Fruit fly (Drosophila melanogaster) whole organism, embryonic: ENCODE results near the gene CG12096.

ENCODE experiments used
- B-H2 ChIP-seq: fragments of 200-800 bp; sonication (Bioruptor generic); optimal IDR thresholded peaks from 2 replicates; lab custom pipeline; 2018; ENCODE audit warnings: missing biosample characterization, mild to moderate bottlenecking, missing genetic modification characterization
- CG10274 ChIP-seq: fragments of 200-800 bp; sonication (Bioruptor generic); optimal IDR thresholded peaks from 3 replicates; lab custom pipeline; 2017; ENCODE audit warnings: missing biosample characterization, mild to moderate bottlenecking, missing genetic modification characterization
- CG10979 ChIP-seq: fragments of 200-800 bp; sonication (Bioruptor generic); optimal IDR thresholded peaks from 2 replicates; lab custom pipeline; 2018; ENCODE audit warnings: missing biosample characterization, mild to moderate bottlenecking, missing genetic modification characterization, moderate library complexity
- CG11398 ChIP-seq: fragments of 200-800 bp; sonication (Bioruptor generic); optimal IDR thresholded peaks from 2 replicates; lab custom pipeline; 2016; ENCODE audit warnings: missing biosample characterization, missing genetic modification characterization
- CG12219 ChIP-seq: fragments of 200-800 bp; sonication (Bioruptor generic); optimal IDR thresholded peaks from 3 replicates; lab custom pipeline; 2018; ENCODE audit warnings: missing biosample characterization, mild to moderate bottlenecking, missing genetic modification characterization
- CG14667 ChIP-seq: fragments of 200-800 bp; sonication (Bioruptor generic); IDR thresholded peaks from 2 replicates; pipeline ENCODE4 v1.3.6; 2022; ENCODE audit warnings: missing biosample characterization, missing genetic modification characterization
- CG14965 ChIP-seq: fragments of 200-800 bp; sonication (Bioruptor generic); optimal IDR thresholded peaks from 2 replicates; lab custom pipeline; 2016; ENCODE audit warnings: missing biosample characterization, missing genetic modification characterization, borderline replicate concordance
- CG15073 ChIP-seq: fragments of 200-800 bp; sonication (Bioruptor generic); optimal IDR thresholded peaks from 2 replicates; lab custom pipeline; 2016; ENCODE audit warnings: missing biosample characterization, missing genetic modification characterization
- CG15696 ChIP-seq: fragments of 200-800 bp; sonication (Bioruptor generic); optimal IDR thresholded peaks from 2 replicates; lab custom pipeline; 2019; ENCODE audit warnings: missing biosample characterization, mild to moderate bottlenecking, missing genetic modification characterization, moderate library complexity
- CG18262 ChIP-seq: fragments of 200-800 bp; optimal IDR thresholded peaks from 3 replicates; lab custom pipeline; 2019; ENCODE audit warnings: missing biosample characterization, mild to moderate bottlenecking, missing genetic modification characterization, moderate library complexity
- CG2120 ChIP-seq: fragments of 200-800 bp; sonication (Bioruptor generic); optimal IDR thresholded peaks from 3 replicates; lab custom pipeline; 2016; ENCODE audit warnings: missing biosample characterization, missing genetic modification characterization
- CG34376 ChIP-seq: fragments of 200-800 bp; sonication (Bioruptor generic); optimal IDR thresholded peaks from 2 replicates; lab custom pipeline; 2018; ENCODE audit warnings: missing biosample characterization, mild to moderate bottlenecking, missing genetic modification characterization
- CG43689 ChIP-seq: fragments of 200-800 bp; sonication (Bioruptor generic); IDR thresholded peaks from 2 replicates; pipeline ENCODE4 v1.3.6; 2022; ENCODE audit warnings: missing biosample characterization, missing genetic modification characterization
- CG6272 ChIP-seq: fragments of 200-800 bp; sonication (Bioruptor generic); IDR thresholded peaks from 2 replicates; pipeline ENCODE4 v1.3.6; 2022; ENCODE audit warnings: missing biosample characterization, missing genetic modification characterization
- CG6813 ChIP-seq: fragments of 200-800 bp; sonication (Bioruptor generic); optimal IDR thresholded peaks from 2 replicates; lab custom pipeline; 2017; ENCODE audit warnings: missing biosample characterization, missing genetic modification characterization, mild to moderate bottlenecking, moderate library complexity, missing genetic modification reagents
- CG7839 ChIP-seq: fragments of 200-800 bp; sonication (Bioruptor generic); optimal IDR thresholded peaks from 3 replicates; lab custom pipeline; 2018; ENCODE audit warnings: missing biosample characterization, mild to moderate bottlenecking, missing genetic modification characterization, moderate library complexity
- CHES-1-like ChIP-seq: fragments of 200-800 bp; sonication (Bioruptor generic); optimal IDR thresholded peaks from 2 replicates; lab custom pipeline; 2016; ENCODE audit warnings: missing biosample characterization, missing genetic modification characterization
- Camta ChIP-seq: fragments of 200-800 bp; sonication (Bioruptor generic); optimal IDR thresholded peaks from 2 replicates; lab custom pipeline; 2016; ENCODE audit warnings: missing biosample characterization, missing genetic modification characterization
- CrebB ChIP-seq: fragments of 200-800 bp; sonication (Bioruptor generic); optimal IDR thresholded peaks from 3 replicates; lab custom pipeline; 2018; ENCODE audit warnings: missing biosample characterization, mild to moderate bottlenecking, missing genetic modification characterization
- D19B ChIP-seq: fragments of 200-800 bp; sonication (Bioruptor generic); optimal IDR thresholded peaks from 2 replicates; lab custom pipeline; 2017; ENCODE audit warnings: missing biosample characterization, mild to moderate bottlenecking, missing genetic modification characterization
- Dip3 ChIP-seq: fragments of 200-800 bp; sonication (Bioruptor generic); optimal IDR thresholded peaks from 3 replicates; lab custom pipeline; 2016; ENCODE audit warnings: missing biosample characterization, missing genetic modification characterization
- Fer2 ChIP-seq: fragments of 200-800 bp; sonication (Bioruptor generic); optimal IDR thresholded peaks from 2 replicates; lab custom pipeline; 2018; ENCODE audit warnings: missing biosample characterization, mild to moderate bottlenecking, missing genetic modification characterization, moderate library complexity
- Hand ChIP-seq: fragments of 200-800 bp; sonication (Bioruptor generic); optimal IDR thresholded peaks from 2 replicates; lab custom pipeline; 2017; ENCODE audit warnings: mild to moderate bottlenecking, missing biosample characterization, missing genetic modification reagents, missing genetic modification characterization
- Hr78 ChIP-seq, 2 experiments: fragments of 200-800 bp in 1 of 2; fragments of >200 bp in 1 of 2; sonication (Bioruptor generic) in 1 of 2; optimal IDR thresholded peaks; 2 replicates each; lab custom pipeline; 2017 to 2019; ENCODE audit warnings: missing biosample characterization in 2 of 2, missing genetic modification characterization in 2 of 2, mild to moderate bottlenecking in 1 of 2, moderate library complexity in 1 of 2
- Meics ChIP-seq: fragments of 200-800 bp; sonication (Bioruptor generic); optimal IDR thresholded peaks from 2 replicates; lab custom pipeline; 2017; ENCODE audit warnings: missing biosample characterization, mild to moderate bottlenecking, missing genetic modification characterization
- Ptx1 ChIP-seq: fragments of 200-800 bp; sonication (Bioruptor generic); IDR thresholded peaks from 2 replicates; pipeline ENCODE4 v1.3.6; 2022; ENCODE audit warnings: missing biosample characterization, missing genetic modification characterization
- Rx ChIP-seq: fragments of 200-800 bp; sonication (Bioruptor generic); IDR thresholded peaks from 2 replicates; pipeline ENCODE4 v1.3.6; 2022; ENCODE audit warnings: missing biosample characterization, missing genetic modification characterization
- Side ChIP-seq: fragments of 200-800 bp; sonication (Bioruptor generic); optimal IDR thresholded peaks from 2 replicates; lab custom pipeline; 2016; ENCODE audit warnings: missing biosample characterization, missing genetic modification characterization
- Tbp ChIP-seq: fragments of >200 bp; optimal IDR thresholded peaks from 2 replicates; lab custom pipeline; 2018; ENCODE audit warnings: missing biosample characterization, missing genetic modification characterization
- Trl ChIP-seq, 3 experiments: fragments of >200 bp in 2 of 3; fragments of 200-800 bp in 1 of 3; sonication (Bioruptor generic) in 1 of 3; optimal IDR thresholded peaks; 2 replicates in 1 of 3; 3 replicates in 2 of 3; lab custom pipeline; 2016 to 2017; ENCODE audit warnings: missing biosample characterization in 1 of 3, missing genetic modification characterization in 1 of 3
- al ChIP-seq: fragments of 200-800 bp; sonication (Bioruptor generic); IDR thresholded peaks from 2 replicates; pipeline ENCODE4 v1.3.6; 2022; ENCODE audit warnings: missing biosample characterization, missing genetic modification characterization
- ase ChIP-seq: fragments of 200-800 bp; sonication (Bioruptor generic); IDR thresholded peaks from 3 replicates; pipeline ENCODE4 v1.3.6; 2022; ENCODE audit warnings: missing biosample characterization, missing genetic modification characterization
- bcd ChIP-seq: fragments of 200-800 bp; sonication (Bioruptor generic); optimal IDR thresholded peaks from 2 replicates; lab custom pipeline; 2017; ENCODE audit warnings: missing biosample characterization, mild to moderate bottlenecking, missing genetic modification characterization
- cad ChIP-seq: fragments of >200 bp; optimal IDR thresholded peaks from 2 replicates; lab custom pipeline; 2017; ENCODE audit warnings: missing biosample characterization, missing genetic modification characterization
- chif ChIP-seq, 2 experiments: fragments of 200-800 bp; sonication (Bioruptor generic); optimal IDR thresholded peaks; 3 replicates each; lab custom pipeline; 2016; ENCODE audit warnings: missing biosample characterization in 2 of 2, missing genetic modification characterization in 2 of 2
- ci ChIP-seq: fragments of 200-800 bp; sonication (Bioruptor generic); IDR thresholded peaks from 3 replicates; pipeline ENCODE4 v1.3.6; 2022; ENCODE audit warnings: missing biosample characterization, missing genetic modification characterization
- cwo ChIP-seq: fragments of 200-800 bp; sonication (Bioruptor generic); optimal IDR thresholded peaks from 3 replicates; lab custom pipeline; 2017; ENCODE audit warnings: missing biosample characterization, missing genetic modification characterization, mild to moderate bottlenecking, moderate library complexity, missing genetic modification reagents
- disco-r ChIP-seq: fragments of 200-800 bp; sonication (Bioruptor generic); optimal IDR thresholded peaks from 2 replicates; lab custom pipeline; 2016; ENCODE audit warnings: missing biosample characterization, missing genetic modification characterization
- dmrt99B ChIP-seq: fragments of 200-800 bp; sonication (Bioruptor generic); optimal IDR thresholded peaks from 2 replicates; lab custom pipeline; 2018; ENCODE audit warnings: missing biosample characterization, mild to moderate bottlenecking, missing genetic modification characterization, moderate library complexity
- fru ChIP-seq: fragments of >200 bp; optimal IDR thresholded peaks from 2 replicates; lab custom pipeline; 2017
- gsb-n ChIP-seq: fragments of 200-800 bp; sonication (Bioruptor generic); optimal IDR thresholded peaks from 3 replicates; lab custom pipeline; 2018; ENCODE audit warnings: missing biosample characterization, mild to moderate bottlenecking, missing genetic modification characterization
- ken ChIP-seq: fragments of 200-800 bp; sonication (Bioruptor generic); IDR thresholded peaks from 3 replicates; pipeline ENCODE4 v1.3.6; 2022; ENCODE audit warnings: missing biosample characterization, missing genetic modification characterization
- onecut ChIP-seq: fragments of 200-800 bp; sonication (Bioruptor generic); IDR thresholded peaks from 2 replicates; pipeline ENCODE4 v1.3.6; 2022; ENCODE audit warnings: missing biosample characterization, missing genetic modification characterization
- org-1 ChIP-seq: fragments of 200-800 bp; sonication (Bioruptor generic); optimal IDR thresholded peaks from 2 replicates; lab custom pipeline; 2017; ENCODE audit warnings: missing biosample characterization, missing genetic modification characterization
- pnt ChIP-seq: fragments of 200-800 bp; sonication (Bioruptor generic); optimal IDR thresholded peaks from 3 replicates; lab custom pipeline; 2016; ENCODE audit warnings: missing biosample characterization, missing genetic modification characterization
- row ChIP-seq: fragments of 200-800 bp; sonication (Bioruptor generic); IDR thresholded peaks from 3 replicates; pipeline ENCODE4 v1.3.6; 2022; ENCODE audit warnings: missing biosample characterization, missing genetic modification characterization
- sima ChIP-seq: fragments of 200-800 bp; sonication (Bioruptor generic); optimal IDR thresholded peaks from 2 replicates; lab custom pipeline; 2016; ENCODE audit warnings: missing biosample characterization, missing genetic modification characterization
- so ChIP-seq: fragments of 200-800 bp; sonication (Bioruptor generic); IDR thresholded peaks from 3 replicates; pipeline ENCODE4 v1.3.6; 2022; ENCODE audit warnings: missing biosample characterization, missing genetic modification characterization
- stc ChIP-seq: fragments of 200-800 bp; sonication (Bioruptor generic); IDR thresholded peaks from 2 replicates; pipeline ENCODE4 v1.3.6; 2022; ENCODE audit warnings: missing biosample characterization, missing genetic modification characterization
- twi ChIP-seq: fragments of 200-800 bp; optimal IDR thresholded peaks from 2 replicates; lab custom pipeline; 2019; ENCODE audit warnings: missing biosample characterization, mild to moderate bottlenecking, missing genetic modification characterization, moderate library complexity

CG12096 gene

dm6 chrX:13130175-13130822 is 29.1 kb upstream of the CG12096 start (continued):
- TF ChIP-seq gsb-n (tag; lab: Kevin White, UChicago): peak; percentile 58
- TF ChIP-seq Dip3 (GFP tag; lab: Kevin White, UChicago): peak; percentile 49
- peak; percentile 63 to 67 for TF ChIP-seq chif (GFP tag; optimal IDR thresholded peaks at IDR 0.05; lab: Kevin White, UChicago)
- TF ChIP-seq row (GFP tag; lab: Robert Waterston, UW): peak; percentile 71
- TF ChIP-seq CG6272 (GFP tag; lab: Robert Waterston, UW): no peak
- TF ChIP-seq disco-r (GFP tag; lab: Kevin White, UChicago): peak; percentile 29
- TF ChIP-seq cad (GFP tag; lab: Kevin White, UChicago): no peak
- peak; percentile 16 for TF ChIP-seq CrebB
- TF ChIP-seq CG15696: peak; percentile 74
- peak; percentile 66; the same call in 1 of the 3 replicates for TF ChIP-seq ken (GFP tag; lab: Robert Waterston, UW)
- peak; percentile 69 for TF ChIP-seq Camta (GFP tag; lab: Kevin White, UChicago)
- no peak for TF ChIP-seq Rx
- TF ChIP-seq so (GFP tag; lab: Robert Waterston, UW): peak; percentile 34; the same call in 1 of the 3 replicates
- TF ChIP-seq Meics (GFP tag; lab: Kevin White, UChicago): peak; percentile 81
- no peak for TF ChIP-seq CG14667 (GFP tag; lab: Robert Waterston, UW)
- TF ChIP-seq al (GFP tag; lab: Robert Waterston, UW): no peak
- TF ChIP-seq B-H2 (GFP tag; lab: Kevin White, UChicago): peak; percentile 54
- TF ChIP-seq ase (GFP tag; lab: Robert Waterston, UW): peak; percentile 35; the same call in 1 of the 3 replicates
- peak; percentile 18 for TF ChIP-seq CG14965 (GFP tag; lab: Kevin White, UChicago)
- TF ChIP-seq CG10274 (GFP tag; lab: Kevin White, UChicago): peak; percentile 13
- TF ChIP-seq onecut (GFP tag; lab: Robert Waterston, UW): peak; percentile 55
- TF ChIP-seq CG15073 (GFP tag; lab: Kevin White, UChicago): peak; percentile 7
- TF ChIP-seq CG2120 (GFP tag; lab: Kevin White, UChicago): peak; percentile 72
- peak; percentile 56 for TF ChIP-seq Ptx1 (GFP tag; lab: Robert Waterston, UW)
- no peak for TF ChIP-seq sima (GFP tag; lab: Kevin White, UChicago)
- peak; percentile 62 for TF ChIP-seq Fer2 (tag; lab: Kevin White, UChicago)
- peak; percentile 59 for TF ChIP-seq CG11398 (GFP tag; lab: Kevin White, UChicago)
- TF ChIP-seq CG34376 (GFP tag; lab: Kevin White, UChicago): peak; percentile 63
- TF ChIP-seq CG18262 (tag; lab: Kevin White, UChicago): peak; percentile 86
- TF ChIP-seq Side (GFP tag; lab: Kevin White, UChicago): peak; percentile 40
- TF ChIP-seq bcd (GFP tag; lab: Kevin White, UChicago): peak; percentile 67
- peak; percentile 78 for TF ChIP-seq CG12219 (GFP tag; lab: Kevin White, UChicago)
- peak; percentile 84 for TF ChIP-seq Hand (GFP tag; lab: Kevin White, UChicago)
- TF ChIP-seq fru (lab: Kevin White, UChicago): no peak
- peak; percentile 60 for TF ChIP-seq twi (tag; lab: Kevin White, UChicago)
- TF ChIP-seq Trl (optimal IDR thresholded peaks at IDR 0.05; lab: Kevin White, UChicago): no peak
- TF ChIP-seq Trl (GFP tag; optimal IDR thresholded peaks at IDR 0.05; lab: Kevin White, UChicago): peak; percentile 23
- no peak for TF ChIP-seq Tbp (GFP tag; lab: Kevin White, UChicago)
- peak; percentile 80 for TF ChIP-seq org-1 (GFP tag; lab: Kevin White, UChicago)
- TF ChIP-seq CG7839: peak; percentile 86
- peak; percentile 83 for TF ChIP-seq dmrt99B
- TF ChIP-seq CHES-1-like (GFP tag; lab: Kevin White, UChicago): peak; percentile 49
- no peak for TF ChIP-seq CG43689 (GFP tag; lab: Robert Waterston, UW)
- peak; percentile 50 for TF ChIP-seq D19B (GFP tag; lab: Kevin White, UChicago)
- TF ChIP-seq ci (GFP tag; lab: Robert Waterston, UW): peak; percentile 52; the same call in 1 of the 3 replicates
- peak; percentile 71 for TF ChIP-seq pnt (GFP tag; lab: Kevin White, UChicago)
- TF ChIP-seq stc (GFP tag; lab: Robert Waterston, UW): peak; percentile 12; the same call in 1 of the 2 replicates
- peak; percentile 81 for TF ChIP-seq CG10979 (tag; lab: Kevin White, UChicago)
- TF ChIP-seq cwo (GFP tag; lab: Kevin White, UChicago): peak; percentile 52
- TF ChIP-seq CG6813 (GFP tag; lab: Kevin White, UChicago): peak; percentile 1
- peak in 1 of 2 experiments; percentile 31 for TF ChIP-seq Hr78 (GFP tag; optimal IDR thresholded peaks at IDR 0.05; lab: Kevin White, UChicago)
